Fruit fly (Drosophila melanogaster): ENCODE data around the gene Whamy.

Whamy gene

DNA sequence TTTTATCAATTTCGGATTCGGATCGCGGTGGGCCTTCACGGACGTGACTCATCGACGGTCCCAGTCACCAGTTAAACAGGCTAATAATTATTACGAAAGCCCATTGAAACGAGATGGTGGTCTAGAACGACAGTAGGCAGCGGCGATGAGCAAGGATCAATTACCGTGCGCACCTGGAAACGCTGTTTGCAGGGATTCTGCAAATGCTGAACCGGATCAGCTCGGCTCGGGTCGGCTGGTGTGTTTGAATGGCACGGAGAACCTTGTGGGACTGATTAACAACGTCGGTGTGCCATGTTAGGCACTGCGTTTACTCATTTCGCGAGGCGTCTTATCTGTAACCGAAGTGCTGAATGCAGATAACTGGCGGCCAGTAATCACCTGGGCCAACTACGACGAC is at the start of gene Whamy:
Gene Whamy, minus strand, starts transcription at position 273 of the 400 bp plus-strand sequence.
- TF ChIP-seq CG14667 (GFP tag; IDR thresholded peaks at IDR 0.05) (no peak), CG18599 (GFP tag; optimal IDR thresholded peaks at IDR 0.05) (peak; percentile 36), CG3163 (GFP tag; optimal IDR thresholded peaks at IDR 0.05) (no peak), btn (GFP tag; optimal IDR thresholded peaks at IDR 0.05) (no peak), CG4404 (GFP tag; IDR thresholded peaks at IDR 0.05) (no peak), CG30431 (GFP tag; optimal IDR thresholded peaks at IDR 0.05) (no peak), peb (GFP tag; IDR thresholded peaks at IDR 0.05) (no peak), Doc3 (GFP tag; IDR thresholded peaks at IDR 0.05; ENCODE audit: partially characterized antibody) (no peak), CG15011 (GFP tag; optimal IDR thresholded peaks at IDR 0.05) (no peak), Med (GFP tag) (peak; percentile 70), so (GFP tag; IDR thresholded peaks at IDR 0.05) (no peak), knrl (GFP tag; IDR thresholded peaks at IDR 0.05; ENCODE audit: partially characterized antibody) (no peak), CG15479 (GFP tag; optimal IDR thresholded peaks at IDR 0.05) (no peak), mirr (GFP tag; optimal IDR thresholded peaks at IDR 0.05) (peak; percentile 77), ERR (GFP tag; optimal IDR thresholded peaks at IDR 0.05) (no peak), CG13296 (GFP tag; optimal IDR thresholded peaks at IDR 0.05) (peak; percentile 5), gt (GFP tag; IDR thresholded peaks at IDR 0.05) (no peak), Bteb2 (GFP tag; optimal IDR thresholded peaks at IDR 0.05) (no peak), CG8765 (GFP tag; IDR thresholded peaks at IDR 0.05) (no peak), HmgZ (tag; optimal IDR thresholded peaks at IDR 0.05) (peak; percentile 21), schlank (tag; optimal IDR thresholded peaks at IDR 0.05) (no peak), ewg (GFP tag; optimal IDR thresholded peaks at IDR 0.05) (no peak), CG4730 (GFP tag; IDR thresholded peaks at IDR 0.05) (no peak), CG12769 (tag; optimal IDR thresholded peaks at IDR 0.05) (peak; percentile 11), pzg (GFP tag; optimal IDR thresholded peaks at IDR 0.05) (no peak), sug (tag; optimal IDR thresholded peaks at IDR 0.05) (peak; percentile 75), danr (GFP tag; IDR thresholded peaks at IDR 0.05) (no peak), exex (tag; optimal IDR thresholded peaks at IDR 0.05) (peak; percentile 74), CG14441 (GFP tag; IDR thresholded peaks at IDR 0.05) (no peak), CG11247 (GFP tag; IDR thresholded peaks at IDR 0.05) (no peak), disco-r (GFP tag; optimal IDR thresholded peaks at IDR 0.05) (no peak), Fer3 (tag; optimal IDR thresholded peaks at IDR 0.05) (no peak), chinmo (GFP tag; IDR thresholded peaks at IDR 0.05; ENCODE audit: partially characterized antibody) (0 out of 4 replicates have a peak, but pooled peaks have one; percentile 33), CG12071 (GFP tag; optimal IDR thresholded peaks at IDR 0.05) (no peak), HHEX (GFP tag; optimal IDR thresholded peaks at IDR 0.05) (no peak), ftz-f1 (GFP tag; optimal IDR thresholded peaks at IDR 0.05) (peak; percentile 49), CG9437 (GFP tag; optimal IDR thresholded peaks at IDR 0.05) (no peak), kay (GFP tag; optimal IDR thresholded peaks at IDR 0.05) (peak; percentile 44), Rfx (GFP tag; IDR thresholded peaks at IDR 0.05) (no peak), CG7928 (GFP tag; optimal IDR thresholded peaks at IDR 0.05) (no peak), CG7786 (GFP tag; optimal IDR thresholded peaks at IDR 0.05) (no peak), CG32767 (GFP tag; IDR thresholded peaks at IDR 0.05) (no peak), Lpt (GFP tag; optimal IDR thresholded peaks at IDR 0.05) (no peak), ash1 (GFP tag; optimal IDR thresholded peaks at IDR 0.05) (no peak), E2f2 (GFP tag; IDR thresholded peaks at IDR 0.05) (no peak), salm (tag; optimal IDR thresholded peaks at IDR 0.05) (no peak), Sry-δ (GFP tag; optimal IDR thresholded peaks at IDR 0.05) (no peak), CG34376 (GFP tag; optimal IDR thresholded peaks at IDR 0.05) (peak; percentile 76), CG3838 (GFP tag; optimal IDR thresholded peaks at IDR 0.05) (no peak), kni (GFP tag; optimal IDR thresholded peaks at IDR 0.05) (no peak), CG6654 (GFP tag; optimal IDR thresholded peaks at IDR 0.05) (no peak), Vsx1 (GFP tag; optimal IDR thresholded peaks at IDR 0.05) (peak; percentile 25)

Measured in whole organism, embryonic.